Worm (Caenorhabditis elegans) whole organism, L4 larva: ENCODE measurements around the gene fbxa-26.

Source experiments
- D1046.2 ChIP-seq: fragments of 200-800 bp; sonication (Bioruptor generic); IDR thresholded peaks from 2 replicates; pipeline ENCODE4 v1.3.6; 2022; ENCODE audit warnings: missing genetic modification characterization, missing compliant biosample characterization
- F26F4.8 ChIP-seq: fragments of 200-800 bp; sonication (Bioruptor generic); conservative IDR thresholded peaks from 2 replicates; pipeline ENCODE4 v1.3.6; 2022; ENCODE audit warnings: missing genetic modification characterization, missing compliant biosample characterization
- R02D3.7 ChIP-seq: fragments of 150-350 bp; sonication (generic microtip); optimal IDR thresholded peaks from 3 replicates; lab custom pipeline; 2014; ENCODE audit warnings: missing biosample characterization, missing genetic modification characterization
- Y48G9A.11 ChIP-seq: fragments of 200-800 bp; sonication (Bioruptor generic); IDR thresholded peaks from 2 replicates; pipeline ENCODE4 v1.3.6; 2022; ENCODE audit warnings: missing genetic modification reagents, missing genetic modification characterization, missing compliant biosample characterization
- ZK337.2 ChIP-seq: fragments of 200-800 bp; sonication (Bioruptor generic); IDR thresholded peaks from 2 replicates; pipeline ENCODE4 v1.3.6; 2022; ENCODE audit warnings: missing genetic modification reagents, missing genetic modification characterization, missing compliant biosample characterization
- aha-1 ChIP-seq: fragments of 150-350 bp; peaks from one replicate; lab custom pipeline; 2014; ENCODE audit warnings: missing biosample characterization, missing genetic modification characterization
- ces-1 ChIP-seq: fragments of 150-350 bp; sonication (generic microtip); optimal IDR thresholded peaks from 4 replicates; lab custom pipeline; 2014; ENCODE audit warnings: missing biosample characterization, missing genetic modification reagents, missing genetic modification characterization
- cey-2 ChIP-seq: sonication (generic microtip); optimal IDR thresholded peaks from 3 replicates; lab custom pipeline; 2017; ENCODE audit warnings: missing genetic modification characterization, mild to moderate bottlenecking, missing compliant biosample characterization, antibody characterized with exemption, borderline replicate concordance; ENCODE audit not compliant: insufficient read depth
- daf-16 ChIP-seq, 3 experiments: sonication (generic microtip); optimal IDR thresholded peaks; 2 replicates each; lab custom pipeline; 2016 to 2017; ENCODE audit warnings: missing genetic modification characterization in 3 of 3, missing genetic modification reagents in 3 of 3, mild to moderate bottlenecking in 2 of 3, missing compliant biosample characterization in 2 of 3, missing biosample characterization in 1 of 3, moderate library complexity in 1 of 3
- daf-8 ChIP-seq: fragments of 200-800 bp; sonication (Bioruptor generic); IDR thresholded peaks from 2 replicates; pipeline ENCODE4 v1.3.6; 2022; ENCODE audit warnings: missing genetic modification characterization, missing compliant biosample characterization
- dmd-6 ChIP-seq: fragments of 200-800 bp; sonication (Bioruptor generic); IDR thresholded peaks from 2 replicates; pipeline ENCODE4 v1.3.6; 2022; ENCODE audit warnings: missing genetic modification reagents, missing genetic modification characterization, missing compliant biosample characterization
- dve-1 ChIP-seq: sonication (generic microtip); optimal IDR thresholded peaks from 2 replicates; lab custom pipeline; 2017; ENCODE audit warnings: antibody characterized with exemption, mild to moderate bottlenecking, missing genetic modification characterization, missing compliant biosample characterization; ENCODE audit not compliant: insufficient read depth
- egl-27 ChIP-seq: sonication (generic microtip); optimal IDR thresholded peaks from 3 replicates; lab custom pipeline; 2017; ENCODE audit warnings: missing biosample characterization, missing genetic modification reagents, missing genetic modification characterization
- egl-43 ChIP-seq: fragments of 200-800 bp; sonication (Bioruptor generic); IDR thresholded peaks from 2 replicates; pipeline ENCODE4 v1.3.6; 2022; ENCODE audit warnings: missing genetic modification reagents, missing genetic modification characterization, missing compliant biosample characterization
- gei-8 ChIP-seq: fragments of 200-800 bp; sonication (Bioruptor generic); optimal IDR thresholded peaks from 2 replicates; lab custom pipeline; 2018; ENCODE audit warnings: mild to moderate bottlenecking, missing genetic modification characterization, missing compliant biosample characterization
- hlh-11 ChIP-seq: fragments of 200-800 bp; sonication (Bioruptor generic); optimal IDR thresholded peaks from 2 replicates; lab custom pipeline; 2018; ENCODE audit warnings: mild to moderate bottlenecking, missing genetic modification characterization, missing compliant biosample characterization
- hmg-1.1 ChIP-seq: fragments of 200-800 bp; sonication (Bioruptor generic); IDR thresholded peaks from 2 replicates; pipeline ENCODE4 v1.3.6; 2022; ENCODE audit warnings: missing genetic modification reagents, missing genetic modification characterization, missing compliant biosample characterization
- lin-1 ChIP-seq: fragments of 200-800 bp; sonication (Bioruptor generic); IDR thresholded peaks from 2 replicates; pipeline ENCODE4 v1.3.6; 2022; ENCODE audit warnings: missing genetic modification reagents, missing genetic modification characterization, missing compliant biosample characterization
- lin-29 ChIP-seq: fragments of 200-800 bp; sonication (Bioruptor generic); IDR thresholded peaks from 2 replicates; pipeline ENCODE4 v1.3.6; 2022; ENCODE audit warnings: missing genetic modification reagents, missing genetic modification characterization, missing compliant biosample characterization
- mep-1 ChIP-seq: fragments of 150-350 bp; sonication (generic microtip); optimal IDR thresholded peaks from 3 replicates; lab custom pipeline; 2014; ENCODE audit warnings: missing biosample characterization, missing genetic modification characterization
- mxl-3 ChIP-seq: fragments of 200-800 bp; sonication (Bioruptor generic); optimal IDR thresholded peaks from 2 replicates; lab custom pipeline; 2018; ENCODE audit warnings: mild to moderate bottlenecking, missing genetic modification characterization, missing compliant biosample characterization
- nhr-237 ChIP-seq: sonication (generic microtip); optimal IDR thresholded peaks from 2 replicates; lab custom pipeline; 2017; ENCODE audit warnings: missing biosample characterization, missing genetic modification characterization
- nhr-28 ChIP-seq: fragments of 150-350 bp; optimal IDR thresholded peaks from 2 replicates; lab custom pipeline; 2014; ENCODE audit warnings: missing biosample characterization, missing genetic modification characterization
- nhr-77 ChIP-seq: fragments of 150-350 bp; optimal IDR thresholded peaks from 2 replicates; lab custom pipeline; 2014; ENCODE audit warnings: missing biosample characterization, missing genetic modification characterization
- pqm-1 ChIP-seq: sonication (generic microtip); optimal IDR thresholded peaks from 2 replicates; lab custom pipeline; 2017; ENCODE audit warnings: missing biosample characterization, missing genetic modification characterization
- snpc-4 ChIP-seq: fragments of 150-350 bp; optimal IDR thresholded peaks from 2 replicates; lab custom pipeline; 2014; ENCODE audit warnings: missing biosample characterization, missing genetic modification characterization
- spr-1 ChIP-seq: sonication (generic microtip); optimal IDR thresholded peaks from 2 replicates; lab custom pipeline; 2016; ENCODE audit warnings: mild to moderate bottlenecking, missing genetic modification characterization, missing compliant biosample characterization
- tra-1 ChIP-seq: fragments of 200-800 bp; sonication (Bioruptor generic); IDR thresholded peaks from 2 replicates; pipeline ENCODE4 v1.3.6; 2022; ENCODE audit warnings: missing genetic modification reagents, missing genetic modification characterization, missing compliant biosample characterization
- unc-130 ChIP-seq: sonication (generic microtip); optimal IDR thresholded peaks from 2 replicates; lab custom pipeline; 2016; ENCODE audit warnings: missing genetic modification reagents, missing genetic modification characterization, missing compliant biosample characterization
- unc-39 ChIP-seq: sonication (generic microtip); optimal IDR thresholded peaks from 2 replicates; lab custom pipeline; 2017; ENCODE audit warnings: missing biosample characterization, missing genetic modification characterization
- unc-62 ChIP-seq, 3 experiments: fragments of 150-350 bp in 1 of 3; sonication (generic microtip); optimal IDR thresholded peaks in 2 of 3; peaks in 1 of 3; 1 replicate in 1 of 3; 2 replicates in 2 of 3; lab custom pipeline; 2014 to 2017; ENCODE audit warnings: missing biosample characterization in 3 of 3, missing genetic modification characterization in 3 of 3, missing genetic modification reagents in 3 of 3, missing genotype in 1 of 3
- vab-7 ChIP-seq: fragments of 200-800 bp; sonication (Bioruptor generic); IDR thresholded peaks from 2 replicates; pipeline ENCODE4 v1.3.6; 2022; ENCODE audit warnings: missing genetic modification reagents, missing genetic modification characterization, missing compliant biosample characterization
- zfp-2 ChIP-seq: sonication (generic microtip); optimal IDR thresholded peaks from 2 replicates; lab custom pipeline; 2016; ENCODE audit warnings: mild to moderate bottlenecking, missing genetic modification characterization, missing compliant biosample characterization
- ztf-7 ChIP-seq: fragments of 150-350 bp; optimal IDR thresholded peaks from 2 replicates; lab custom pipeline; 2014; ENCODE audit warnings: missing biosample characterization, missing genetic modification characterization

The fbxa-26 gene

ce11 chrIII:1315038-1315437, 27.3 kb downstream of the fbxa-26 start, which contains the start of the genes fbxa-80 and fbxa-19:
fbxa-80 (minus strand) TSS chrIII:1315210.
fbxa-19 (plus strand) TSS chrIII:1315401.
- TF ChIP-seq lin-29 (GFP tag; lab: Robert Waterston, UW) (no peak), gei-8 (no peak), nhr-28 (peak; percentile 77), nhr-77 (tag; lab: Kevin White, UChicago) (no peak), zfp-2 (tag; lab: Kevin White, UChicago) (no peak), spr-1 (tag; lab: Kevin White, UChicago) (no peak), vab-7 (no peak), snpc-4 (tag; lab: Kevin White, UChicago) (no peak), daf-16 (GFP tag; optimal IDR thresholded peaks at IDR 0.05; lab: Kevin White, UChicago) (no peak), daf-16 (tag; optimal IDR thresholded peaks at IDR 0.05; lab: Kevin White, UChicago) (peak; percentile 56), lin-1 (no peak), egl-27 (tag; lab: Kevin White, UChicago) (no peak), hlh-11 (tag; lab: Kevin White, UChicago) (peak; percentile 20), nhr-237 (no peak), pqm-1 (tag; lab: Kevin White, UChicago) (peak; percentile 80), R02D3.7 (tag; lab: Kevin White, UChicago) (no peak), dmd-6 (GFP tag; lab: Robert Waterston, UW) (peak; percentile 46)

ce11 chrIII:1314283-1314682, 28.0 kb downstream of the fbxa-26 start:
- TF ChIP-seq tra-1 (no peak), ces-1 (GFP tag; lab: Kevin White, UChicago) (no peak), unc-62 (GFP tag; optimal IDR thresholded peaks at IDR 0.05 in 1 of 2; lab: Kevin White, UChicago) (peak in 1 of 2 experiments; percentile 95), unc-62 (tag; optimal IDR thresholded peaks at IDR 0.05; lab: Kevin White, UChicago) (no peak), aha-1 (tag; lab: Kevin White, UChicago) (no peak)

- TF ChIP-seq daf-8 (GFP tag; lab: Robert Waterston, UW) (no peak), nhr-77 (tag; lab: Kevin White, UChicago) (no peak), Y48G9A.11 (no peak), ztf-7 (tag; lab: Kevin White, UChicago) (no peak), cey-2 (tag; lab: Kevin White, UChicago) (no peak), F26F4.8 (GFP tag; lab: Robert Waterston, UW) (no peak), mxl-3 (no peak), ces-1 (GFP tag; lab: Kevin White, UChicago) (no peak), mep-1 (tag; lab: Kevin White, UChicago) (no peak), hmg-1.1 (GFP tag; lab: Robert Waterston, UW) (no peak), egl-43 (GFP tag; lab: Robert Waterston, UW) (no peak), dve-1 (tag; lab: Kevin White, UChicago) (no peak), ZK337.2 (GFP tag; lab: Robert Waterston, UW) (no peak)
These were observed 31.0 kb downstream of the fbxa-26 start for ce11 chrIII:1311367-1311766.

ce11 chrIII:1308887-1309286, 33.4 kb downstream of the fbxa-26 start, which contains the start of gene Y82E9BL.12:
Y82E9BL.12 (plus strand) TSS chrIII:1309187.
- TF ChIP-seq unc-130 (GFP tag; lab: Kevin White, UChicago), result no peak
- TF ChIP-seq D1046.2 (GFP tag; lab: Robert Waterston, UW), result no peak
- no peak for TF ChIP-seq unc-39 (tag; lab: Kevin White, UChicago)
